Fruit fly (Drosophila melanogaster): ENCODE data around the gene CG7706.

Gene CG7706

DNA sequence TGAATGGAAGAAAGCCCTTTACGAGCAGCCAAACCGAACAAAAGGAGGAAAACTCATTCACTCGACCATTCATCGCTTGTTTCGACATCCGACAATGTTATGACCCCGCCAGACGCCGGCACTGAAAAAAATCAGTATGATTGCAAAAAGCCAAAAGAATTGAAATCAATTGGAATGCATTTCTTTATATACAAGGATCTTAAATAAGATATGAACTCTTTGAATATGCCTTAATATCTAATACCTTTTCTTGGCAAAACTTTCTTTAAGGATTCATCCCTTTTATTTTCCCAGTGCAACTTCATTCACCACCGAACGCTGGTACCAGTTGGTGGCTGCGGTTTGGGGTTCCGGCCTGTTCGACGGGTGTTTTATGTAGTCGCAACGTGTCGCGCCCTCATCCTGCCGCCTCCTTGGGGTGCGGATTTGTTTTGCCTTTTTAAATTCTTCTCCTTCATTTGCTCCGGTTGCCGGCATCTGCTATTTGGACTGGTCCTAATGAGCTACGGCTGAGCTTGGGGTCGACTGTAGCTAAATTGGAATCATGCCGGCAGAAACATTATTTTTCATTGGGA is 42.2 kb downstream of the CG7706 start (continued):
- TF ChIP-seq CG6765 (GFP tag; optimal IDR thresholded peaks at IDR 0.05) (peak; percentile 86), Camta (GFP tag; optimal IDR thresholded peaks at IDR 0.05) (peak; percentile 66), CG11247 (GFP tag; IDR thresholded peaks at IDR 0.05) (peak; percentile 74), vvl (GFP tag; IDR thresholded peaks at IDR 0.05) (peak; percentile 89), Sry-β (GFP tag; optimal IDR thresholded peaks at IDR 0.05) (no peak), CG7987 (GFP tag; optimal IDR thresholded peaks at IDR 0.05) (peak; percentile 4), tup (GFP tag; optimal IDR thresholded peaks at IDR 0.05) (peak; percentile 59), Scr (GFP tag; IDR thresholded peaks at IDR 0.05; ENCODE audit: partially characterized antibody) (no peak), en (GFP tag; optimal IDR thresholded peaks at IDR 0.05) (peak; percentile 56), CTCF (GFP tag; optimal IDR thresholded peaks at IDR 0.05) (peak; percentile 32), pfk (GFP tag; optimal IDR thresholded peaks at IDR 0.05) (no peak), CG6683 (GFP tag; optimal IDR thresholded peaks at IDR 0.05) (peak; percentile 89), CG10462 (GFP tag; optimal IDR thresholded peaks at IDR 0.05) (peak; percentile 55), hth (optimal IDR thresholded peaks at IDR 0.05) (no peak), Jarid2 (GFP tag; optimal IDR thresholded peaks at IDR 0.05) (peak; percentile 64), CG6689 (GFP tag; IDR thresholded peaks at IDR 0.05) (peak; percentile 88), lilli (GFP tag; optimal IDR thresholded peaks at IDR 0.05) (peak; percentile 88), CG9609 (GFP tag; optimal IDR thresholded peaks at IDR 0.05) (peak; percentile 71), Hr78 (GFP tag; optimal IDR thresholded peaks at IDR 0.05) (no peak), CG11093 (GFP tag; IDR thresholded peaks at IDR 0.05) (peak; percentile 52; the same call in 1 of the 3 replicates), CG4707 (GFP tag; optimal IDR thresholded peaks at IDR 0.05) (peak; percentile 34), yki (optimal IDR thresholded peaks at IDR 0.05) (no peak), CG7745 (tag; optimal IDR thresholded peaks at IDR 0.05) (no peak), CG9215 (GFP tag; IDR thresholded peaks at IDR 0.05) (peak; percentile 63), CG10959 (GFP tag; IDR thresholded peaks at IDR 0.05) (no peak), CG1832 (GFP tag; optimal IDR thresholded peaks at IDR 0.05) (no peak), Max (GFP tag; optimal IDR thresholded peaks at IDR 0.05) (peak; percentile 74), CG9797 (GFP tag; optimal IDR thresholded peaks at IDR 0.05) (no peak), CG10543 (GFP tag; optimal IDR thresholded peaks at IDR 0.05) (peak; percentile 94), Optix (GFP tag; IDR thresholded peaks at IDR 0.05) (peak; percentile 66; the same call in 1 of the 3 replicates), Sin3A (optimal IDR thresholded peaks at IDR 0.05) (no peak), repo (GFP tag; optimal IDR thresholded peaks at IDR 0.05) (peak; percentile 67), Hr51 (GFP tag; optimal IDR thresholded peaks at IDR 0.05) (peak; percentile 67 to 89), dm (GFP tag; optimal IDR thresholded peaks at IDR 0.05) (peak; percentile 59), CG1602 (GFP tag; optimal IDR thresholded peaks at IDR 0.05) (peak; percentile 73), gfzf (GFP tag; optimal IDR thresholded peaks at IDR 0.05) (no peak), CG17359 (tag; optimal IDR thresholded peaks at IDR 0.05) (peak; percentile 90), CG4617 (GFP tag; optimal IDR thresholded peaks at IDR 0.05; ENCODE audit: borderline replicate concordance) (peak; percentile 32), Myb (GFP tag; optimal IDR thresholded peaks at IDR 0.05) (peak; percentile 59), Atf6 (GFP tag; IDR thresholded peaks at IDR 0.05) (peak; percentile 89), Ets65A (GFP tag) (peak; percentile 93), corto (GFP tag; optimal IDR thresholded peaks at IDR 0.05) (peak; percentile 17), Mrtf (GFP tag; IDR thresholded peaks at IDR 0.05) (peak; percentile 84), CkIIα-i1 (GFP tag; IDR thresholded peaks at IDR 0.05) (no peak), CG8478 (optimal IDR thresholded peaks at IDR 0.05) (no peak), D19B (GFP tag; optimal IDR thresholded peaks at IDR 0.05) (peak; percentile 53), CrebB (tag; optimal IDR thresholded peaks at IDR 0.05) (peak; percentile 85), trh (GFP tag; optimal IDR thresholded peaks at IDR 0.05) (no peak), pum (GFP tag; optimal IDR thresholded peaks at IDR 0.05) (peak; percentile 73), CG10147 (GFP tag; optimal IDR thresholded peaks at IDR 0.05) (peak; percentile 91), Hr39 (optimal IDR thresholded peaks at IDR 0.05) (no peak), nerfin-1 (tag; optimal IDR thresholded peaks at IDR 0.05) (peak; percentile 86)
